Comparison of ENCODE assay signal across 3 worm cellular contexts in genomic region chrV:10332012-10332411, ce11.
TF ChIP-seq lines count a peak whose summit lies in the region.

Gene crm-1 (minus strand): TSS chrV:10332112.

TF ChIP-seq in whole organism, L1 larva, 84 proteins besides CTCF, POLR2A, EP300 and RAD21:
- no peak for TF ChIP-seq mab-9 (GFP tag; IDR thresholded peaks at IDR 0.05; lab: Robert Waterston, UW)
- no peak for TF ChIP-seq lsy-2 (tag; optimal IDR thresholded peaks at IDR 0.05; lab: Kevin White, UChicago)
- TF ChIP-seq zip-4 (GFP tag; optimal IDR thresholded peaks at IDR 0.05; lab: Kevin White, UChicago): no peak
- peak; percentile 15 for TF ChIP-seq tbx-2 (tag; optimal IDR thresholded peaks at IDR 0.05; lab: Kevin White, UChicago)
- no peak for TF ChIP-seq dpl-1 (GFP tag; optimal IDR thresholded peaks at IDR 0.05; lab: Kevin White, UChicago)
- no peak for TF ChIP-seq swsn-7 (tag; optimal IDR thresholded peaks at IDR 0.05; lab: Kevin White, UChicago)
- peak; percentile 1 for TF ChIP-seq lin-14 (GFP tag; optimal IDR thresholded peaks at IDR 0.05; lab: Kevin White, UChicago)
- TF ChIP-seq blmp-1 (tag; optimal IDR thresholded peaks at IDR 0.05; lab: Kevin White, UChicago): no peak
- no peak for TF ChIP-seq efl-3 (GFP tag; optimal IDR thresholded peaks at IDR 0.05; lab: Kevin White, UChicago)
- TF ChIP-seq unc-130 (tag; optimal IDR thresholded peaks at IDR 0.05; lab: Kevin White, UChicago): no peak
- TF ChIP-seq skn-1 (tag; optimal IDR thresholded peaks at IDR 0.05; lab: Kevin White, UChicago): no peak
- no peak for TF ChIP-seq unc-98 (GFP tag; IDR thresholded peaks at IDR 0.05; lab: Robert Waterston, UW)
- TF ChIP-seq egl-27 (tag; optimal IDR thresholded peaks at IDR 0.05; lab: Kevin White, UChicago): no peak
- TF ChIP-seq nhr-77 (tag; optimal IDR thresholded peaks at IDR 0.05; lab: Kevin White, UChicago): peak; percentile 9

TF ChIP-seq in whole organism, L4 larva, 104 proteins besides CTCF, POLR2A, EP300 and RAD21:
- peak; percentile 19 for TF ChIP-seq aha-1 (tag; lab: Kevin White, UChicago)
- TF ChIP-seq Y48G9A.11 (GFP tag; IDR thresholded peaks at IDR 0.05; lab: Robert Waterston, UW): no peak
TF ChIP-seq in whole organism, L4 larva: peak in this region for 1.

TF ChIP-seq in whole organism, young adult, 124 proteins besides CTCF, POLR2A, EP300 and RAD21:
- TF ChIP-seq cebp-2 (GFP tag; IDR thresholded peaks at IDR 0.05; lab: Robert Waterston, UW): no peak
- TF ChIP-seq T26A5.8 (tag; optimal IDR thresholded peaks at IDR 0.05; lab: Kevin White, UChicago): no peak
- TF ChIP-seq ceh-79 (tag; optimal IDR thresholded peaks at IDR 0.05; lab: Kevin White, UChicago): no peak
- TF ChIP-seq madf-3 (GFP tag; IDR thresholded peaks at IDR 0.05; lab: Robert Waterston, UW): 0 out of 2 replicates have a peak, but pooled peaks have one; percentile 22
TF ChIP-seq in whole organism, young adult: peak in this region for 1.
